Worm (Caenorhabditis elegans): ENCODE results near the gene pbs-6.

Gene pbs-6

ce11 chrIII:8232634-8233033 is 11.3 kb downstream of the pbs-6 start, which contains the start of gene henn-1:
henn-1 (plus strand) TSS chrIII:8232651.
- TF ChIP-seq unc-3 (GFP tag; conservative IDR thresholded peaks at IDR 0.05) (no peak), unc-3 (tag; optimal IDR thresholded peaks at IDR 0.05) (no peak), tbx-2 (tag; optimal IDR thresholded peaks at IDR 0.05) (no peak), lim-6 (tag; optimal IDR thresholded peaks at IDR 0.05) (no peak), ceh-6 (GFP tag; optimal IDR thresholded peaks at IDR 0.05) (no peak), ceh-30 (tag; optimal IDR thresholded peaks at IDR 0.05) (no peak), sdc-2 (tag; optimal IDR thresholded peaks at IDR 0.05) (no peak), pag-3 (tag; optimal IDR thresholded peaks at IDR 0.05; ENCODE audit: borderline replicate concordance) (no peak), ceh-24 (tag; optimal IDR thresholded peaks at IDR 0.05) (no peak)

DNA sequence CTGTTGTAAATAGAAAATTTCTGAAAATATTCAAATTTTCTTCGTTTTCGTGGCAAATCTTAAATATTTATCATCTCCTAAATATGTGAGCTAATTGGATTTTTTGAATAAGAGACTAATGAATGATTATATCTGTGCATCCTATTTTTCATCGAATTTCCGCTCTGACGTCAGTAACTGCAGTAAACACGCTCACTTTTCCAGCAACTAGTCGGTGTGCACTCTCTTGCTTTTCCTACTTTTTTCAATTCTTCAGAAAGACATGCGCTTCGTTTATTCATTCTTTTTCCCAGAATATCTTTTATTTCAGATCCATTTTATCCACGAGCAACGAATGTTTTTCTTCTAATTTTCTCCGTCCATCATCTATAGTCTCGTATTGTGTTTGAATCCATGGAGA is 14.4 kb downstream of the pbs-6 start:
- TF ChIP-seq F13H6.1 (tag; optimal IDR thresholded peaks at IDR 0.05) (no peak), fkh-6 (tag; optimal IDR thresholded peaks at IDR 0.05) (no peak), ref-2 (tag; optimal IDR thresholded peaks at IDR 0.05) (no peak), eyg-1 (tag; optimal IDR thresholded peaks at IDR 0.05) (no peak), ceh-6 (GFP tag; optimal IDR thresholded peaks at IDR 0.05) (no peak), T23F11.4 (GFP tag; optimal IDR thresholded peaks at IDR 0.05) (no peak), unc-55 (GFP tag; optimal IDR thresholded peaks at IDR 0.05) (no peak), fax-1 (tag; optimal IDR thresholded peaks at IDR 0.05) (no peak), ceh-9 (tag; optimal IDR thresholded peaks at IDR 0.05) (no peak), mec-3 (tag; optimal IDR thresholded peaks at IDR 0.05; ENCODE audit: borderline replicate concordance) (no peak), ceh-31 (tag; optimal IDR thresholded peaks at IDR 0.05) (no peak), pax-1 (tag; optimal IDR thresholded peaks at IDR 0.05) (no peak)

DNA sequence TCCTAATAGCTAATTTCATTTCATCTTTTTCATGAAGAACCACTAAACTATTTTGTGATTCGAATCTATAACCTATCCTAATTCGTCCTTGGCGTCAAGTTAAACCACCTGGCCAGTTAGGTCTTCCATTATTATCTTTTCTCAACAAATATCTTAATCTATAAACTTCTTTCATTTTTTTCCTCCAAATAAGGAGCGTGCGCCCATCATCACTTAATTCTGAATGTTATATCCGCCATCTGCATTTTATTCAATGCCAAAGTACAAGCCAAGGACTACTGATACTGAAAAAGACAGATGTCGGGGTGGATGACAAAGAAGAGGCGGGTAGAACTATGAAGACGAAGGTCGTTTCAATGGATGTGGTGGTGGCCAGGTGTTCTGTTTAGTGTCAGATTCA is 15.0 kb downstream of the pbs-6 start:
- TF ChIP-seq T23F11.4 (GFP tag; optimal IDR thresholded peaks at IDR 0.05), result no peak

DNA sequence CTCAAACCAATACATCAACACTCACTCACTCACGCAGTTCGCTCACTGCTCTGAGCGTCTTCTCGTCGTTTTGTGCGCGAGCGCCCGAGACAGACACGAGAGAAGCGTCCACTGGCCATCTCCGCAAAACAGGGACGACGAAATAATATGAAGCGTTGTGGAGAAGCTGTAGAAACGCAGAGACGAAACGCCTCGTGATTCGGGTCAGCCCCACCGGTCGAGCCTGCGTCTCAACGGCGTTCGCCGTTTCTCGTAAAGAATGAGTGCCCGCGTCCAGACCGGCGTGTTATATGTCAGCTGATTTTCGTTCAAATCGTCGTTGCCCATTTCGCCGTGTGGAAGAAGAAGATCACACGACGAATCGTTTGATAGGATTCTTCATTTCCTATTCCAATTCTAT is 16.4 kb downstream of the pbs-6 start, which contains the start of gene fbxl-1:
Gene fbxl-1, plus strand, starts transcription at position 320 of the 400 bp plus-strand sequence.
- TF ChIP-seq nfya-1 (tag; optimal IDR thresholded peaks at IDR 0.05) (peak; percentile 52), npax-4 (tag; optimal IDR thresholded peaks at IDR 0.05) (no peak), ref-2 (tag; optimal IDR thresholded peaks at IDR 0.05) (no peak), ztf-16 (tag; optimal IDR thresholded peaks at IDR 0.05) (peak; percentile 16), che-1 (tag; optimal IDR thresholded peaks at IDR 0.05) (no peak), ceh-6 (GFP tag; optimal IDR thresholded peaks at IDR 0.05) (no peak), dve-1 (tag; optimal IDR thresholded peaks at IDR 0.05) (no peak), lim-6 (tag; optimal IDR thresholded peaks at IDR 0.05) (no peak), T23F11.4 (GFP tag; optimal IDR thresholded peaks at IDR 0.05) (no peak), tbx-2 (tag; optimal IDR thresholded peaks at IDR 0.05) (peak; percentile 66), elt-2 (tag; optimal IDR thresholded peaks at IDR 0.05) (no peak), pat-9 (tag; optimal IDR thresholded peaks at IDR 0.05) (no peak), hlh-8 (tag; optimal IDR thresholded peaks at IDR 0.05) (no peak), ceh-48 (tag; optimal IDR thresholded peaks at IDR 0.05) (no peak), Y22D7AL.16 (tag; optimal IDR thresholded peaks at IDR 0.05) (no peak), pros-1 (tag; optimal IDR thresholded peaks at IDR 0.05) (no peak), dmd-4 (tag; optimal IDR thresholded peaks at IDR 0.05; ENCODE audit: borderline replicate concordance) (no peak), C08G9.2 (tag; optimal IDR thresholded peaks at IDR 0.05) (no peak), ceh-22 (tag; optimal IDR thresholded peaks at IDR 0.05) (no peak), ceh-45 (GFP tag; IDR thresholded peaks at IDR 0.05) (no peak), tbx-7 (tag; optimal IDR thresholded peaks at IDR 0.05) (no peak), pax-1 (tag; optimal IDR thresholded peaks at IDR 0.05) (no peak), pha-4 (tag; optimal IDR thresholded peaks at IDR 0.05) (no peak), ceh-24 (tag; optimal IDR thresholded peaks at IDR 0.05) (no peak), ceh-9 (tag; optimal IDR thresholded peaks at IDR 0.05) (no peak), gmeb-2 (tag; optimal IDR thresholded peaks at IDR 0.05) (no peak), sox-2 (GFP tag; IDR thresholded peaks at IDR 0.05) (no peak), ttx-3 (tag; optimal IDR thresholded peaks at IDR 0.05) (no peak), C38D4.7 (GFP tag; optimal IDR thresholded peaks at IDR 0.05) (no peak), eyg-1 (tag; optimal IDR thresholded peaks at IDR 0.05) (no peak), hlh-30 (tag; optimal IDR thresholded peaks at IDR 0.05; ENCODE audit: insufficient read depth) (peak; percentile 95), rnt-1 (tag; optimal IDR thresholded peaks at IDR 0.05) (peak; percentile 57), syd-9 (tag; optimal IDR thresholded peaks at IDR 0.05) (no peak), zip-5 (tag; optimal IDR thresholded peaks at IDR 0.05) (no peak), F13H6.1 (tag; optimal IDR thresholded peaks at IDR 0.05) (peak; percentile 13), lin-11 (tag; optimal IDR thresholded peaks at IDR 0.05) (no peak), unc-3 (GFP tag; conservative IDR thresholded peaks at IDR 0.05) (no peak), unc-3 (tag; optimal IDR thresholded peaks at IDR 0.05) (no peak)

Data from whole organism, late embryonic.